Fruit fly (Drosophila melanogaster) whole organism: ENCODE data around the gene PIG-K.

Source experiments
- CG8478 ChIP-seq: fragments of >200 bp; optimal IDR thresholded peaks from 2 replicates; lab custom pipeline; 2018; ENCODE audit warnings: inconsistent platforms
- Dll ChIP-seq: fragments of >200 bp; optimal IDR thresholded peaks from 2 replicates; lab custom pipeline; 2017
- EcR ChIP-seq, 2 experiments: fragments of >200 bp; optimal IDR thresholded peaks; 2 replicates each; lab custom pipeline; 2017; ENCODE audit warnings: missing biosample characterization in 2 of 2, missing genetic modification characterization in 2 of 2, missing genetic modification reagents in 2 of 2
- pan ChIP-seq: fragments of >200 bp; optimal IDR thresholded peaks from 2 replicates; lab custom pipeline; 2017
- usp ChIP-seq: fragments of >200 bp; optimal IDR thresholded peaks from 2 replicates; lab custom pipeline; 2017; ENCODE audit warnings: missing biosample characterization, missing genetic modification characterization, mixed read lengths

DNA sequence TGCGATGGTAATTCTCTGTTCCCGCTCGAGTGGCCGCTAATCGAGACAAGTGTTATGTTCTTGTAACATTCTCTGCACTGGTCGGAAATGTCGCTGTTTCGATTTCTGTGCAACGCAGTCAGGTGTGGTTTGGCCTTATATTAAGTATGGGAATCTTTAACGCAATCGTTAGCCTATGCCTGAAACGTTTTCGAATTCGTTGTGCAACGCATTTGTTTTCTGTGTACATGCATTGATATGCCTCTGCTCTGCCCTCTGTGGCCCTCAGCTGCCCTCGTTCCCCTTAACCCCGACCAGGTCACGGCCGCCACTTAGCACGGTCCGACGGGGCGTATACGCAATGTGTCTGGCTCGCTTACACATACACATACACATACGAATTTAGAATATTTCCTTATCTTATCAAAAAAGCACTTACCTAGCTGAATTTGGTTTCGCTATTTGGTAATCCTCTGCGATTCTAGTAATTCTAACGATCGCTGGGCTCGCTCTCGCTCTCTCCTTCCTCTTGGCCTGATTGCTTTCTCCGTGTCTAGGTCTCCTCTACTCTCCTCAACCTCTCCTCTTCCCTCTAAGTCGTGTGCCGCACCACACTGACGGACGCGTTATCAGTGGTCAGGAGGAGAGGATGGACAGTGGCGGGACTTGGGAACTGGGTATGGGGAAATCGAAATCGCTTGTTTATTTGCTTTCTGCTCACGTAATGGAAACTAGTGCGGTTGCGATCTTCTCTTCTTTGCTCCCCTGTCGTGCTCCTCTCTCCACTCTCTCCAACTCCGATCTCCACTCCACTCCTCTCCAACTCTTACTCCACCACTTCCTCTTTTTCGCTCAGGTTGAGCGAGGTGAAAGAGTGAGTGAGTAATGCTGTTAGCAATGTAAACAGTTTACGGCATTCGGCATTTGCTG, 39.9 kb upstream of the PIG-K start:
- TF ChIP-seq pan (lab: Kevin White, UChicago) (no peak), Dll (no peak), CG8478 (lab: Kevin White, UChicago) (no peak), usp (GFP tag; lab: Kevin White, UChicago) (no peak), EcR (GFP tag; optimal IDR thresholded peaks at IDR 0.05; lab: Kevin White, UChicago) (no peak)
